Worm (Caenorhabditis elegans): ENCODE data around the gene fbxa-209.

ce11 chrV:15412625-15413024 is 14.2 kb downstream of the fbxa-209 start, which contains the start of gene srbc-63:
- TF ChIP-seq rpc-1 (optimal IDR thresholded peaks at IDR 0.05) (no peak), rpc-1 (tag; optimal IDR thresholded peaks at IDR 0.05) (no peak), tlf-1 (GFP tag; optimal IDR thresholded peaks at IDR 0.05) (no peak), unc-130 (GFP tag; optimal IDR thresholded peaks at IDR 0.05) (no peak), unc-62 (GFP tag; optimal IDR thresholded peaks at IDR 0.05) (no peak), ZK185.1 (tag; optimal IDR thresholded peaks at IDR 0.05; ENCODE audit: poor library complexity, severe bottlenecking) (no peak)
